Fruit fly (Drosophila melanogaster): ENCODE results near the gene ctp.

Gene ctp

DNA sequence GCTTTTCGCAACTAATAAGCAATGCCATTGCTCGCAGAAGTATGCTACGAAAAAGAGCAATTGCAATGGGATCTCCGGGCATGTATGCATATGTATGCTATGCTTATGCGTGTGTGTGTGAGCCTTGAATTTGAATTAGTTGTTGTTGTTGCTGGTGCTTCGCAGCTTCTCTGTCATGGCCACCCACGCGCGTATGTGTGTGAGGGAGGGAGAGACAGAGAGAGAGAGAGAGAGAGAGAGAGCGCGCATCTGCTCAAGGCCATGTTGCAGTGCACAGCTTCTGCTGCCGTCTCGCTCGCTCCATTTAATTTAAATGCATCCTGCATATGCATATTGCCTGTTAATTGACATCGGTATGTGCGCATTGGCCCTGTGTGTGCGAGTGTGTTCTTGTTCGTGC lies 3.2 kb downstream of the ctp start:
- TF ChIP-seq Ets65A (GFP tag) = no peak
- peak; percentile 19 to 47 for TF ChIP-seq Trl (optimal IDR thresholded peaks at IDR 0.05)
- TF ChIP-seq Trl (GFP tag; optimal IDR thresholded peaks at IDR 0.05) = no peak
- no peak for TF ChIP-seq CG2712 (tag; optimal IDR thresholded peaks at IDR 0.05)
- peak; percentile 57 for TF ChIP-seq CG4360 (GFP tag; IDR thresholded peaks at IDR 0.05)
- no peak for TF ChIP-seq mld (GFP tag; IDR thresholded peaks at IDR 0.05; ENCODE audit: partially characterized antibody)
- peak; percentile 36; the same call in 1 of the 2 replicates for TF ChIP-seq CG10321 (GFP tag; IDR thresholded peaks at IDR 0.05)
- peak; percentile 55 for TF ChIP-seq CG1832 (GFP tag; optimal IDR thresholded peaks at IDR 0.05)
- TF ChIP-seq Lhr (GFP tag; optimal IDR thresholded peaks at IDR 0.05) = no peak
- TF ChIP-seq ash1 (GFP tag; optimal IDR thresholded peaks at IDR 0.05) = no peak
- TF ChIP-seq CG8765 (GFP tag; IDR thresholded peaks at IDR 0.05) = no peak
- no peak for TF ChIP-seq wdn (GFP tag; IDR thresholded peaks at IDR 0.05)
- TF ChIP-seq kay (GFP tag; optimal IDR thresholded peaks at IDR 0.05) = no peak
- no peak for TF ChIP-seq ewg (GFP tag; optimal IDR thresholded peaks at IDR 0.05)
- TF ChIP-seq CG4730 (GFP tag; IDR thresholded peaks at IDR 0.05) = no peak
- TF ChIP-seq CG6272 (GFP tag; IDR thresholded peaks at IDR 0.05) = no peak
- TF ChIP-seq CG4707 (GFP tag; optimal IDR thresholded peaks at IDR 0.05) = no peak
- TF ChIP-seq trem (tag; optimal IDR thresholded peaks at IDR 0.05) = no peak
- peak; percentile 53 for TF ChIP-seq sens (GFP tag)
- no peak for TF ChIP-seq CG7987 (GFP tag; optimal IDR thresholded peaks at IDR 0.05)
- TF ChIP-seq CG8478 (optimal IDR thresholded peaks at IDR 0.05) = peak; percentile 28
- TF ChIP-seq gcm (GFP tag; optimal IDR thresholded peaks at IDR 0.05) = no peak
- peak; percentile 49 for TF ChIP-seq cg (GFP tag; optimal IDR thresholded peaks at IDR 0.05)

dm6 chrX:4691226-4691625 lies 3.6 kb downstream of the ctp start:
- TF ChIP-seq CG13296 (GFP tag; optimal IDR thresholded peaks at IDR 0.05) (no peak), caup (GFP tag; optimal IDR thresholded peaks at IDR 0.05; ENCODE audit: severe bottlenecking) (peak; percentile 4), ci (GFP tag; IDR thresholded peaks at IDR 0.05) (0 out of 3 replicates have a peak, but pooled peaks have one; percentile 27), D19B (GFP tag; optimal IDR thresholded peaks at IDR 0.05) (peak; percentile 0), CG18262 (tag; optimal IDR thresholded peaks at IDR 0.05) (peak; percentile 33), D19A (tag; optimal IDR thresholded peaks at IDR 0.05) (peak; percentile 21), CG9727 (GFP tag; optimal IDR thresholded peaks at IDR 0.05) (peak; percentile 30), HHEX (GFP tag; optimal IDR thresholded peaks at IDR 0.05) (peak; percentile 30), tap (tag; optimal IDR thresholded peaks at IDR 0.05) (peak; percentile 26), Med (GFP tag) (peak; percentile 52), slbo (GFP tag; IDR thresholded peaks at IDR 0.05) (peak; percentile 49), CG6683 (GFP tag; optimal IDR thresholded peaks at IDR 0.05) (peak; percentile 32), Hmr (GFP tag; optimal IDR thresholded peaks at IDR 0.05) (peak; percentile 57), CG31441 (GFP tag; IDR thresholded peaks at IDR 0.05) (peak; percentile 36; the same call in 1 of the 2 replicates), CG17829 (tag; optimal IDR thresholded peaks at IDR 0.05) (peak; percentile 11), lab (GFP tag; optimal IDR thresholded peaks at IDR 0.05) (peak; percentile 81), CG2678 (tag; optimal IDR thresholded peaks at IDR 0.05) (peak; percentile 56), zfh1 (GFP tag; IDR thresholded peaks at IDR 0.05) (peak; percentile 44; the same call in 1 of the 3 replicates), CG30431 (GFP tag; optimal IDR thresholded peaks at IDR 0.05) (peak; percentile 7), CG32772 (GFP tag; IDR thresholded peaks at IDR 0.05) (no peak), grau (tag; optimal IDR thresholded peaks at IDR 0.05) (peak; percentile 43), Ada2b (GFP tag; IDR thresholded peaks at IDR 0.05) (peak; percentile 39; the same call in 1 of the 2 replicates), Xrp1 (GFP tag; IDR thresholded peaks at IDR 0.05) (peak; percentile 43; the same call in 1 of the 2 replicates), row (GFP tag; IDR thresholded peaks at IDR 0.05) (peak; percentile 59; the same call in 2 of the 3 replicates), cwo (GFP tag; optimal IDR thresholded peaks at IDR 0.05) (peak; percentile 32), Hr3 (GFP tag; optimal IDR thresholded peaks at IDR 0.05) (peak; percentile 6), NfI (GFP tag; optimal IDR thresholded peaks at IDR 0.05) (peak; percentile 41), CG15269 (tag; optimal IDR thresholded peaks at IDR 0.05) (peak; percentile 40), CoRest (tag; optimal IDR thresholded peaks at IDR 0.05) (peak; percentile 7)
